Fruit fly (Drosophila melanogaster): ENCODE results near the gene Stip1.

The Stip1 gene

dm6 chr2L:309812-310431 is 15.0 kb downstream of the Stip1 start (continued):
- TF ChIP-seq CG13123 (GFP tag; optimal IDR thresholded peaks at IDR 0.05) = no peak
- no peak for TF ChIP-seq HmgZ (tag; optimal IDR thresholded peaks at IDR 0.05)
- TF ChIP-seq CG12104 (GFP tag; optimal IDR thresholded peaks at IDR 0.05) = no peak
- no peak for TF ChIP-seq ab (GFP tag; optimal IDR thresholded peaks at IDR 0.05)
- no peak for TF ChIP-seq tll (GFP tag; optimal IDR thresholded peaks at IDR 0.05)
- TF ChIP-seq gt (GFP tag; IDR thresholded peaks at IDR 0.05) = no peak
- TF ChIP-seq vfl (GFP tag; optimal IDR thresholded peaks at IDR 0.05) = no peak
- no peak for TF ChIP-seq pnt (GFP tag; optimal IDR thresholded peaks at IDR 0.05)
- no peak for TF ChIP-seq da (GFP tag; optimal IDR thresholded peaks at IDR 0.05)
- TF ChIP-seq CG15514 (GFP tag; optimal IDR thresholded peaks at IDR 0.05) = peak; percentile 22
- TF ChIP-seq CG8290 (GFP tag; optimal IDR thresholded peaks at IDR 0.05) = no peak
- peak in 1 of 2 experiments; percentile 8 for TF ChIP-seq CG8290 (tag; optimal IDR thresholded peaks at IDR 0.05)
- no peak for TF ChIP-seq CG9817 (tag; optimal IDR thresholded peaks at IDR 0.05)
- TF ChIP-seq Hmr (GFP tag; optimal IDR thresholded peaks at IDR 0.05) = peak; percentile 11
- TF ChIP-seq CG42726 (GFP tag; IDR thresholded peaks at IDR 0.05; ENCODE audit: partially characterized antibody) = no peak
- no peak for TF ChIP-seq Usf (GFP tag; optimal IDR thresholded peaks at IDR 0.05)
- no peak for TF ChIP-seq H2.0 (GFP tag; IDR thresholded peaks at IDR 0.05)
- no peak for TF ChIP-seq CG10565 (GFP tag; optimal IDR thresholded peaks at IDR 0.05)
- TF ChIP-seq ERR (GFP tag; optimal IDR thresholded peaks at IDR 0.05) = no peak
- peak; percentile 57 for TF ChIP-seq CG13894 (tag; optimal IDR thresholded peaks at IDR 0.05)
- TF ChIP-seq Camta (GFP tag; optimal IDR thresholded peaks at IDR 0.05) = no peak
- 0 out of 2 replicates have a peak, but pooled peaks have one; percentile 26 for TF ChIP-seq Bgb (GFP tag; IDR thresholded peaks at IDR 0.05; ENCODE audit: partially characterized antibody)
- TF ChIP-seq Sry-δ (GFP tag; optimal IDR thresholded peaks at IDR 0.05) = no peak
- TF ChIP-seq CG14050 (GFP tag; IDR thresholded peaks at IDR 0.05) = no peak
- TF ChIP-seq CTCF (GFP tag; optimal IDR thresholded peaks at IDR 0.05) = no peak
- no peak for TF ChIP-seq CrebB (tag; optimal IDR thresholded peaks at IDR 0.05)
- TF ChIP-seq NFAT (GFP tag; IDR thresholded peaks at IDR 0.05) = peak; percentile 5; the same call in 1 of the 2 replicates
- TF ChIP-seq Adf1 (GFP tag; IDR thresholded peaks at IDR 0.05) = peak; percentile 23; the same call in 1 of the 2 replicates
- TF ChIP-seq CG10979 (tag; optimal IDR thresholded peaks at IDR 0.05) = no peak
- TF ChIP-seq Hr3 (GFP tag; optimal IDR thresholded peaks at IDR 0.05) = no peak
- no peak for TF ChIP-seq Dip2 (GFP tag; IDR thresholded peaks at IDR 0.05)
- no peak for TF ChIP-seq CG1233 (GFP tag; optimal IDR thresholded peaks at IDR 0.05)
- peak; percentile 86 for TF ChIP-seq Deaf1 (tag; optimal IDR thresholded peaks at IDR 0.05)
- no peak for TF ChIP-seq CG4328 (GFP tag; optimal IDR thresholded peaks at IDR 0.05)
- no peak for TF ChIP-seq CG17912 (GFP tag; optimal IDR thresholded peaks at IDR 0.05)
- TF ChIP-seq chinmo (GFP tag; IDR thresholded peaks at IDR 0.05; ENCODE audit: partially characterized antibody) = peak; percentile 64; the same call in 1 of the 4 replicates
- peak; percentile 71 for TF ChIP-seq Jarid2 (GFP tag; optimal IDR thresholded peaks at IDR 0.05)
- no peak for TF ChIP-seq CG8924 (tag; optimal IDR thresholded peaks at IDR 0.05)
- no peak for TF ChIP-seq Hr39 (optimal IDR thresholded peaks at IDR 0.05)
- no peak for TF ChIP-seq HLHmδ (GFP tag; optimal IDR thresholded peaks at IDR 0.05)
- TF ChIP-seq nmo (GFP tag; optimal IDR thresholded peaks at IDR 0.05) = no peak
- no peak for TF ChIP-seq NC2α (GFP tag; optimal IDR thresholded peaks at IDR 0.05)
- TF ChIP-seq Abd-B (GFP tag; optimal IDR thresholded peaks at IDR 0.05) = no peak
- no peak for TF ChIP-seq gsb-n (tag; optimal IDR thresholded peaks at IDR 0.05)
- TF ChIP-seq Trl (optimal IDR thresholded peaks at IDR 0.05) = peak; percentile 77 to 90
- peak; percentile 9 for TF ChIP-seq Trl (GFP tag; optimal IDR thresholded peaks at IDR 0.05)
- no peak for TF ChIP-seq CG43689 (GFP tag; IDR thresholded peaks at IDR 0.05)
- no peak for TF ChIP-seq fd102C (GFP tag; optimal IDR thresholded peaks at IDR 0.05)
- TF ChIP-seq crc (GFP tag; optimal IDR thresholded peaks at IDR 0.05) = no peak
- TF ChIP-seq CG18476 (GFP tag; optimal IDR thresholded peaks at IDR 0.05) = no peak
- no peak for TF ChIP-seq E2f1 (GFP tag; IDR thresholded peaks at IDR 0.05)
- TF ChIP-seq rib (GFP tag; IDR thresholded peaks at IDR 0.05) = no peak
